Worm (Caenorhabditis elegans): ENCODE results near the gene R52.6.

Gene R52.6

ce11 chrII:2063989-2064388, 48.9 kb downstream of the R52.6 start, which contains the start of gene F07E5.13:
Gene F07E5.13, minus strand, starts transcription at chrII:2064089.
- TF ChIP-seq F37D6.2 (tag; optimal IDR thresholded peaks at IDR 0.05) (no peak), saeg-2 (GFP tag; IDR thresholded peaks at IDR 0.05) (no peak), nhr-41 (GFP tag; IDR thresholded peaks at IDR 0.05) (no peak), dve-1 (tag; optimal IDR thresholded peaks at IDR 0.05; ENCODE audit: insufficient read depth) (no peak), hmg-1.1 (GFP tag; IDR thresholded peaks at IDR 0.05) (no peak), mdt-29 (GFP tag; IDR thresholded peaks at IDR 0.05) (no peak), lin-1 (GFP tag; IDR thresholded peaks at IDR 0.05) (no peak), egl-27 (tag; optimal IDR thresholded peaks at IDR 0.05) (no peak), aly-2 (tag; optimal IDR thresholded peaks at IDR 0.05) (no peak), ama-1 (optimal IDR thresholded peaks at IDR 0.05) (no peak)
